Fruit fly (Drosophila melanogaster) whole organism, wandering third instar larva: ENCODE data around the gene CG32984.

Source experiments
- Hr83 ChIP-seq: fragments of 200-300 bp; sonication (Bioruptor generic); optimal IDR thresholded peaks from 2 replicates; lab custom pipeline; 2016; ENCODE audit warnings: missing biosample characterization, mild to moderate bottlenecking, missing genetic modification characterization, moderate library complexity; ENCODE audit not compliant: poor library complexity, severe bottlenecking
- Mio ChIP-seq: sonication (Bioruptor generic); optimal IDR thresholded peaks from 2 replicates; lab custom pipeline; 2016; ENCODE audit warnings: missing biosample characterization, missing genetic modification characterization
- Myc ChIP-seq: fragments of >200 bp; optimal IDR thresholded peaks from 2 replicates; lab custom pipeline; 2017
- br ChIP-seq: fragments of 200-800 bp; sonication (Bioruptor generic); optimal IDR thresholded peaks from 2 replicates; lab custom pipeline; 2016; ENCODE audit warnings: missing biosample characterization, missing genetic modification characterization
- psq ChIP-seq: fragments of 200-800 bp; sonication (Bioruptor generic); optimal IDR thresholded peaks from 3 replicates; lab custom pipeline; 2017; ENCODE audit warnings: missing biosample characterization, mild to moderate bottlenecking, missing genetic modification characterization, moderate library complexity

DNA sequence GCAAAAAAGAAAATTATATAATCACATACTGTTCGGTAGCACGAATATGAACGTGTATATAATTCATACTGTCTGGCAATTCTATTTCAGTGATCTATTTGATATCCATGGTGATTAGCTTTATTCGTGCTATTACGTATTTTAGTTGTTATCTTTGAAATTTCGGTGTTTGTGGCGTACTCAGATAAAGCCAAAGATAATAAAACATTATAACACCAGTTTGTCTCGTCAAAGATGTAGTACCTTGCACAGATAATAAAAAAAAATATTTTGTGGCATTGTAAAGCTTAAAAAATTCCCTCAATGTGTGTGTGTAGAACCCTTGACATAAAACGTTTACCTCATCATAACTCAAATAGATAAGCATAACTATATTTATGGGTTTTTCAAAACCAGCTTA lies 16.8 kb upstream of the CG32984 start:
- TF ChIP-seq Mio (GFP tag; lab: Kevin White, UChicago) (no peak), Myc (no peak), psq (GFP tag; lab: Kevin White, UChicago) (no peak), br (GFP tag; lab: Kevin White, UChicago) (no peak), Hr83 (GFP tag; lab: Kevin White, UChicago) (no peak)
